Worm (Caenorhabditis elegans) whole organism, midembryonic: ENCODE results near the gene znf-782.

ENCODE experiments used
- T22C8.4 ChIP-seq: fragments of 200-800 bp; sonication (Bioruptor generic); IDR thresholded peaks from 2 replicates; pipeline ENCODE4 v1.3.6; 2022; ENCODE audit warnings: missing genetic modification characterization, missing compliant biosample characterization
- cog-1 ChIP-seq: sonication (generic microtip); optimal IDR thresholded peaks from 2 replicates; lab custom pipeline; 2016; ENCODE audit warnings: missing genetic modification characterization, missing compliant biosample characterization
- flt-1 ChIP-seq: fragments of 200-800 bp; sonication (Bioruptor generic); IDR thresholded peaks from 2 replicates; pipeline ENCODE4 v1.3.6; 2022; ENCODE audit warnings: missing genetic modification characterization, missing compliant biosample characterization
- klf-2 ChIP-seq: fragments of 200-800 bp; sonication (Bioruptor generic); conservative IDR thresholded peaks from 2 replicates; pipeline ENCODE4 v1.3.6; 2022; ENCODE audit warnings: missing genetic modification reagents, missing genetic modification characterization, missing compliant biosample characterization
- med-1 ChIP-seq: sonication (generic microtip); optimal IDR thresholded peaks from 2 replicates; lab custom pipeline; 2017; ENCODE audit warnings: missing genetic modification characterization, mild to moderate bottlenecking, missing compliant biosample characterization, antibody characterized with exemption, missing genetic modification reagents; ENCODE audit not compliant: insufficient read depth
- ref-1 ChIP-seq: fragments of 200-800 bp; sonication (Bioruptor generic); conservative IDR thresholded peaks from 2 replicates; pipeline ENCODE4 v1.3.6; 2022; ENCODE audit warnings: missing genetic modification reagents, missing genetic modification characterization, missing compliant biosample characterization
- tab-1 ChIP-seq: fragments of 200-800 bp; sonication (Bioruptor generic); IDR thresholded peaks from 2 replicates; pipeline ENCODE4 v1.3.6; 2022; ENCODE audit warnings: missing genetic modification characterization, missing compliant biosample characterization
- ztf-23 ChIP-seq: fragments of 200-800 bp; sonication (Bioruptor generic); IDR thresholded peaks from 2 replicates; pipeline ENCODE4 v1.3.6; 2022; ENCODE audit warnings: missing genetic modification reagents, missing genetic modification characterization, missing compliant biosample characterization
- ztf-29 ChIP-seq: fragments of 200-800 bp; sonication (Bioruptor generic); IDR thresholded peaks from 2 replicates; pipeline ENCODE4 v1.3.6; 2022; ENCODE audit warnings: missing genetic modification reagents, missing genetic modification characterization, missing compliant biosample characterization

znf-782 gene

DNA sequence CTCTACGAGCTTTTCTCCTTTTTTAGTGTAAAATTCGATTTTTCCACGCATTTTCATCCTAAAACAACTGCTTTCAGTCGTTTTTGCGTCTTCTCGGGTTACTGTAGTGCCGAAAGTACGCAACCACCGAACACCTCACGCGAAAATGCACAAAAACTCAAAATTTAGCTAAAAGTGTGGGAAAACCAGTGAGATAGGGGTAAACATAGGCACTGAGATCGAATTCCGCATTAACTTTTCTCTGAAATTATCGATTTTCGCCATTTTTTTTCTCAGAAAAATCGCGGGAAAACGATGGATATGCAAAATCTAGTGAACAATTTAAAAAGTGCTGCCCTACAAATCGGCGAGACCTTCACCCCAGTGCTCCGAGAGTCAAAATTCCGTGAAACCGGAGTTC lies 57.1 kb downstream of the znf-782 start, which contains the start of gene atg-3:
Gene atg-3 (plus strand): TSS at position 301 of the 400 bp plus-strand sequence.
- TF ChIP-seq T22C8.4 (GFP tag; lab: Robert Waterston, UW) (no peak), tab-1 (GFP tag; lab: Robert Waterston, UW) (no peak), flt-1 (GFP tag; lab: Robert Waterston, UW) (no peak), ztf-23 (no peak), ref-1 (no peak), ztf-29 (GFP tag; lab: Robert Waterston, UW) (no peak), cog-1 (tag; lab: Kevin White, UChicago) (no peak), klf-2 (GFP tag; lab: Robert Waterston, UW) (no peak), med-1 (no peak)

ce11 chrIV:1009546-1009945 lies 57.8 kb downstream of the znf-782 start, which contains the start of gene Y55F3AM.9:
TSS of gene Y55F3AM.9 (minus strand) at chrIV:1009734.
- TF ChIP-seq ztf-29 (GFP tag; lab: Robert Waterston, UW): no peak
